Worm (Caenorhabditis elegans): ENCODE results near the gene ZK105.14.
"Not testable (repeated sequence)": the region's sequence is repeated elsewhere in the genome, so short reads cannot be mapped to it uniquely, and the experiment has no call there.

The ZK105.14 gene

ce11 chrV:7716034-7716433, 5.8 kb downstream of the ZK105.14 start, which contains the start of gene ZK105.12:
Gene ZK105.12, minus strand, starts transcription at chrV:7716134.
- TF ChIP-seq elt-1 (tag; optimal IDR thresholded peaks at IDR 0.05) (no peak), ztf-4 (tag; optimal IDR thresholded peaks at IDR 0.05) (no peak), pqm-1 (tag; optimal IDR thresholded peaks at IDR 0.05) (no peak), fos-1 (tag; optimal IDR thresholded peaks at IDR 0.05) (no peak), fkh-2 (tag; optimal IDR thresholded peaks at IDR 0.05) (no peak), fkh-10 (GFP tag; optimal IDR thresholded peaks at IDR 0.05) (no peak), ZK546.5 (tag; optimal IDR thresholded peaks at IDR 0.05) (no peak), lsy-12 (tag; optimal IDR thresholded peaks at IDR 0.05) (no peak), ztf-11 (tag; optimal IDR thresholded peaks at IDR 0.05) (no peak), nhr-76 (tag; optimal IDR thresholded peaks at IDR 0.05) (no peak), ama-1 (optimal IDR thresholded peaks at IDR 0.05) (no peak), elt-2 (tag; optimal IDR thresholded peaks at IDR 0.05) (no peak), ceh-82 (tag; optimal IDR thresholded peaks at IDR 0.05) (no peak), mml-1 (tag; optimal IDR thresholded peaks at IDR 0.05) (no peak), nhr-43 (tag; optimal IDR thresholded peaks at IDR 0.05; ENCODE audit: poor library complexity, severe bottlenecking) (no peak)

DNA sequence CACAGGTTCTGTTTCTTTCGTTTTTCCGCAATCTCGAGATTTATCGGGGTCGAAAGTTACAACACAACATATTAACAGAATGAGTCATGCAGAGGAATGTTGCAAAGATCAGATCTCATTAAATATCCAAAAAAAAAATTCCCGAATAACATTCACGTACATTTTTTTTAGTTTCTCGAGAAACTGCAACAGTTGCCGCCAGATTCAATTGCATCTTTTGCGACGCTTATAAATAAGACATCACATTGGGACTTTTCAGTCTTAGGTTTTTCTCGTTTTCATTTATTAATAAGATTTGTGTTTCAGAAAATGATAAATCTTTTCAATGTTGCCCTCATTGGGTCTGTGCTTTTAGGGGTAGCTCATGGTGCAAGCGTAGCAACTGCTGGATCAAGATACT, 8.2 kb downstream of the ZK105.14 start, which contains the start of gene ZK105.1:
Gene ZK105.1, plus strand, starts transcription at position 301 of the 400 bp plus-strand sequence.
- no peak for TF ChIP-seq nhr-67 (tag; optimal IDR thresholded peaks at IDR 0.05)
- TF ChIP-seq sea-2 (GFP tag; optimal IDR thresholded peaks at IDR 0.05), result no peak
- no peak for TF ChIP-seq nhr-237 (tag; optimal IDR thresholded peaks at IDR 0.05)
- TF ChIP-seq aly-2 (tag; optimal IDR thresholded peaks at IDR 0.05), result no peak
- no peak for TF ChIP-seq snpc-4 (tag; optimal IDR thresholded peaks at IDR 0.05)
- TF ChIP-seq ztf-11 (tag; optimal IDR thresholded peaks at IDR 0.05), result no peak
- TF ChIP-seq pqm-1 (tag; optimal IDR thresholded peaks at IDR 0.05), result no peak
- TF ChIP-seq ceh-16 (tag; optimal IDR thresholded peaks at IDR 0.05), result no peak
- no peak for TF ChIP-seq nhr-43 (tag; optimal IDR thresholded peaks at IDR 0.05; ENCODE audit: poor library complexity, severe bottlenecking)
- TF ChIP-seq nhr-77 (tag; optimal IDR thresholded peaks at IDR 0.05), result no peak
- TF ChIP-seq lin-39 (tag; optimal IDR thresholded peaks at IDR 0.05), result no peak

- TF ChIP-seq egl-5 (tag; optimal IDR thresholded peaks at IDR 0.05) (no peak), fkh-10 (GFP tag; optimal IDR thresholded peaks at IDR 0.05) (no peak), nhr-23 (tag; optimal IDR thresholded peaks at IDR 0.05) (no peak)
These were observed 8.8 kb downstream of the ZK105.14 start, which contains the start of gene ZK105.13 for ce11 chrV:7713072-7713471. Gene ZK105.13, minus strand, starts transcription at chrV:7713172.

- TF ChIP-seq nhr-77 (tag; optimal IDR thresholded peaks at IDR 0.05), result no peak
- TF ChIP-seq ceh-9 (tag; optimal IDR thresholded peaks at IDR 0.05), result no peak
- TF ChIP-seq ceh-82 (tag; optimal IDR thresholded peaks at IDR 0.05), result no peak
- no peak for TF ChIP-seq hmg-11 (tag; optimal IDR thresholded peaks at IDR 0.05)
- TF ChIP-seq nhr-76 (tag; optimal IDR thresholded peaks at IDR 0.05), result no peak
These were observed 13.3 kb downstream of the ZK105.14 start, which contains the start of gene ZK105.11 for ce11 chrV:7708525-7708924. Gene ZK105.11, minus strand, starts transcription at chrV:7708625.

DNA sequence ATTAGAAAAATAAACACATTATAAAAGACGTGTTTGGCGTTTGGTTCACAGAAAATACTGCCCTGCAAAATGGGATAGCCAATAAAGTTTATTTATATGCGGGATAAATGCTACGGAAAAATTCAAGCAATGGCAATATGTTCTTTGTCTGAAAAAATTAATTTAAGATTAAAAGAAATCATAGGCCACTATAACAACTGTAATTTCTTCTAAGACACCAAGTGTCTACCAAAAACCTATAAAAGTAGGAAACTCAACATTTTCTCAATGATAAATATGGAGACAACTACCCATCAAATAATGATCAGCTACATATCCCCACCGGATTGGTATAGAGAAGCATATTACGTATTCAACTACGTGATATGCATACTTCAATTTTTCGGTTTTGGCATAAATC, 16.5 kb downstream of the ZK105.14 start, which contains the start of gene srw-3:
Gene srw-3, plus strand, starts transcription at position 301 of the 400 bp plus-strand sequence.
- no peak for TF ChIP-seq lsy-12 (tag; optimal IDR thresholded peaks at IDR 0.05)
- no peak for TF ChIP-seq elt-2 (tag; optimal IDR thresholded peaks at IDR 0.05)
- no peak for TF ChIP-seq nhr-28 (tag; optimal IDR thresholded peaks at IDR 0.05)
- TF ChIP-seq ztf-4 (tag; optimal IDR thresholded peaks at IDR 0.05), result no peak

ce11 chrV:7703536-7703935, 18.3 kb downstream of the ZK105.14 start, which contains the start of gene srsx-40:
Gene srsx-40, minus strand, starts transcription at chrV:7703636.
- not testable (repeated sequence) for TF ChIP-seq ceh-16, ceh-82, egl-27 (tag; optimal IDR thresholded peaks at IDR 0.05)

DNA sequence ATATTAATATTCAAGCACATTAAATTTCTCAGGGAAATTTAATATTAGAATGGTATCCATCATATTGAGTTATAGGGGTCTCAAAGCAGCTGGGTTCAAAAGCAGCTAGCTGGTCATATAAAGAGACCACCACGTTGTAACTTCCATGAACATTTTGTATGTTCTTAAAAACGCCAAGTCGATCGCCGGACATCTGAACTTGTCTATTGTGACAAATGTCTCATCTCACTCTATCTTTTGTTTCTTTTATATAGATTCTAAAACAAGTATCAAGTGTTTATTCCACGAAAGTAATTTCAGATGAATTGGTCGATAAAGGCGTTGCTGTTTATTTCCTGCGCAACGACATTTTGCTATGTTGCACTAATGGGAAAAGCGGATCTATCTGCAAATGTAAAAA, 25.0 kb downstream of the ZK105.14 start, which contains the start of gene ZK105.3:
Gene ZK105.3, plus strand, starts transcription at position 301 of the 400 bp plus-strand sequence.
- TF ChIP-seq mml-1 (tag; optimal IDR thresholded peaks at IDR 0.05), result no peak
- TF ChIP-seq nhr-43 (tag; optimal IDR thresholded peaks at IDR 0.05; ENCODE audit: poor library complexity, severe bottlenecking), result no peak
- TF ChIP-seq hmg-11 (tag; optimal IDR thresholded peaks at IDR 0.05), result no peak
- no peak for TF ChIP-seq fos-1 (tag; optimal IDR thresholded peaks at IDR 0.05)
- TF ChIP-seq pqm-1 (tag; optimal IDR thresholded peaks at IDR 0.05), result no peak
- TF ChIP-seq egl-5 (tag; optimal IDR thresholded peaks at IDR 0.05), result no peak
- no peak for TF ChIP-seq zag-1 (tag; optimal IDR thresholded peaks at IDR 0.05)
- no peak for TF ChIP-seq pha-4 (tag; optimal IDR thresholded peaks at IDR 0.05)
- TF ChIP-seq nhr-11 (tag; optimal IDR thresholded peaks at IDR 0.05), result no peak
